Worm (Caenorhabditis elegans) whole organism, midembryonic: ENCODE data around the gene his-59.

Experiments used
- cog-1 ChIP-seq: sonication (generic microtip); optimal IDR thresholded peaks from 2 replicates; lab custom pipeline; 2016; ENCODE audit warnings: missing genetic modification characterization, missing compliant biosample characterization
- med-1 ChIP-seq: sonication (generic microtip); optimal IDR thresholded peaks from 2 replicates; lab custom pipeline; 2017; ENCODE audit warnings: missing genetic modification characterization, mild to moderate bottlenecking, missing compliant biosample characterization, antibody characterized with exemption, missing genetic modification reagents; ENCODE audit not compliant: insufficient read depth
- tab-1 ChIP-seq: fragments of 200-800 bp; sonication (Bioruptor generic); IDR thresholded peaks from 2 replicates; pipeline ENCODE4 v1.3.6; 2022; ENCODE audit warnings: missing genetic modification characterization, missing compliant biosample characterization
- ztf-23 ChIP-seq: fragments of 200-800 bp; sonication (Bioruptor generic); IDR thresholded peaks from 2 replicates; pipeline ENCODE4 v1.3.6; 2022; ENCODE audit warnings: missing genetic modification reagents, missing genetic modification characterization, missing compliant biosample characterization
- ztf-29 ChIP-seq: fragments of 200-800 bp; sonication (Bioruptor generic); IDR thresholded peaks from 2 replicates; pipeline ENCODE4 v1.3.6; 2022; ENCODE audit warnings: missing genetic modification reagents, missing genetic modification characterization, missing compliant biosample characterization

ce11 chrIV:7440238-7440637 is 47.8 kb upstream of the his-59 start:
- TF ChIP-seq med-1 (GFP tag; lab: Kevin White, UChicago) (no peak), ztf-29 (GFP tag; lab: Robert Waterston, UW) (no peak), tab-1 (GFP tag; lab: Robert Waterston, UW) (no peak), ztf-23 (GFP tag; lab: Robert Waterston, UW) (no peak), cog-1 (tag; lab: Kevin White, UChicago) (no peak)
